Fruit fly (Drosophila melanogaster): Measurements from ENCODE around the gene spn-A.

- TF ChIP-seq Myc (optimal IDR thresholded peaks at IDR 0.05) (no peak), psq (optimal IDR thresholded peaks at IDR 0.05) (no peak), ttk (optimal IDR thresholded peaks at IDR 0.05) (no peak)
These were observed at the start of gene spn-A, which contains the start of gene Rpp14b for dm6 chr3R:30055915-30056544.
